Fruit fly (Drosophila melanogaster): ENCODE data around the gene twe.
A peak's percentile ranks its signal among the peaks of the same experiment; 100 is the strongest.

Gene twe

dm6 chr2L:16299466-16300311, 38.0 kb upstream of the twe start, which contains the start of the genes heix and CG17328 (continued):
- TF ChIP-seq achi (GFP tag; optimal IDR thresholded peaks at IDR 0.05) (peak; percentile 83), fd59A (GFP tag; optimal IDR thresholded peaks at IDR 0.05) (peak; percentile 44), CG34406 (GFP tag; optimal IDR thresholded peaks at IDR 0.05) (peak; percentile 66), OdsH (GFP tag; optimal IDR thresholded peaks at IDR 0.05) (peak; percentile 77), Gug (GFP tag; IDR thresholded peaks at IDR 0.05) (peak; percentile 51; the same call in 1 of the 2 replicates), CG6792 (GFP tag; optimal IDR thresholded peaks at IDR 0.05) (peak; percentile 56)

dm6 chr2L:16293703-16294233, 32.1 kb upstream of the twe start, which contains the start of gene Cyp303a1:
Cyp303a1 (plus strand) TSS chr2L:16294183.
- no peak for TF ChIP-seq spab (GFP tag; optimal IDR thresholded peaks at IDR 0.05)
- no peak for TF ChIP-seq CG6808 (GFP tag; optimal IDR thresholded peaks at IDR 0.05)
- no peak for TF ChIP-seq CG11294 (GFP tag; IDR thresholded peaks at IDR 0.05)
- TF ChIP-seq esn (GFP tag; optimal IDR thresholded peaks at IDR 0.05): no peak
- TF ChIP-seq Blimp-1 (GFP tag; optimal IDR thresholded peaks at IDR 0.05): no peak
- TF ChIP-seq Eip75B (GFP tag; optimal IDR thresholded peaks at IDR 0.05): no peak
- no peak for TF ChIP-seq CG6276 (GFP tag; optimal IDR thresholded peaks at IDR 0.05)
- no peak for TF ChIP-seq fd85E (GFP tag; optimal IDR thresholded peaks at IDR 0.05)
- no peak for TF ChIP-seq topi (GFP tag; optimal IDR thresholded peaks at IDR 0.05)
- no peak for TF ChIP-seq Hr4 (GFP tag; optimal IDR thresholded peaks at IDR 0.05)
- no peak for TF ChIP-seq CG8319 (GFP tag; optimal IDR thresholded peaks at IDR 0.05)
- no peak for TF ChIP-seq fd59A (GFP tag; optimal IDR thresholded peaks at IDR 0.05)
- no peak for TF ChIP-seq CG11902 (GFP tag; optimal IDR thresholded peaks at IDR 0.05)
- TF ChIP-seq CG9139 (GFP tag; optimal IDR thresholded peaks at IDR 0.05): no peak
- no peak for TF ChIP-seq Eip93F (GFP tag; optimal IDR thresholded peaks at IDR 0.05)
- no peak for TF ChIP-seq CG3919 (GFP tag; optimal IDR thresholded peaks at IDR 0.05)
- no peak for TF ChIP-seq Sox14 (GFP tag; optimal IDR thresholded peaks at IDR 0.05)

- TF ChIP-seq vri (GFP tag; optimal IDR thresholded peaks at IDR 0.05) (no peak), fd85E (GFP tag; optimal IDR thresholded peaks at IDR 0.05) (no peak), dac (GFP tag; optimal IDR thresholded peaks at IDR 0.05) (no peak), spab (GFP tag; optimal IDR thresholded peaks at IDR 0.05) (no peak), pdm3 (GFP tag; optimal IDR thresholded peaks at IDR 0.05) (no peak), CG6276 (GFP tag; optimal IDR thresholded peaks at IDR 0.05) (peak; percentile 27), Blimp-1 (GFP tag; optimal IDR thresholded peaks at IDR 0.05) (peak; percentile 90), CG10631 (GFP tag; optimal IDR thresholded peaks at IDR 0.05) (no peak), lz (GFP tag; optimal IDR thresholded peaks at IDR 0.05) (no peak), CG7368 (GFP tag; optimal IDR thresholded peaks at IDR 0.05) (no peak), eg (GFP tag; IDR thresholded peaks at IDR 0.05) (0 out of 3 replicates have a peak, but pooled peaks have one; percentile 24), Met (GFP tag; optimal IDR thresholded peaks at IDR 0.05) (no peak), CG6854 (GFP tag; optimal IDR thresholded peaks at IDR 0.05) (no peak), CG15336 (GFP tag; IDR thresholded peaks at IDR 0.05) (peak; percentile 47; the same call in 1 of the 2 replicates), fkh (GFP tag; optimal IDR thresholded peaks at IDR 0.05) (no peak), Sox14 (GFP tag; optimal IDR thresholded peaks at IDR 0.05) (no peak), CG1621 (tag; optimal IDR thresholded peaks at IDR 0.05) (no peak), Eip93F (GFP tag; optimal IDR thresholded peaks at IDR 0.05) (no peak), Eip75B (GFP tag; optimal IDR thresholded peaks at IDR 0.05) (no peak), acj6 (GFP tag; optimal IDR thresholded peaks at IDR 0.05) (no peak), CG8119 (GFP tag; IDR thresholded peaks at IDR 0.05) (peak; percentile 35; the same call in 1 of the 3 replicates), CG6163 (GFP tag; IDR thresholded peaks at IDR 0.05) (no peak), CG3919 (GFP tag; optimal IDR thresholded peaks at IDR 0.05) (no peak), CG11294 (GFP tag; IDR thresholded peaks at IDR 0.05) (no peak), CG16779 (tag; optimal IDR thresholded peaks at IDR 0.05) (no peak), CG6808 (GFP tag; optimal IDR thresholded peaks at IDR 0.05) (no peak), Lpt (GFP tag; optimal IDR thresholded peaks at IDR 0.05) (peak; percentile 31), Ets21C (GFP tag; optimal IDR thresholded peaks at IDR 0.05) (no peak), Ets96B (tag; optimal IDR thresholded peaks at IDR 0.05) (no peak), CG11902 (GFP tag; optimal IDR thresholded peaks at IDR 0.05) (no peak)
Observed at dm6 chr2L:16292975-16293501, 31.4 kb upstream of the twe start, which contains the start of gene CG13258. CG13258 (minus strand) TSS chr2L:16293025.

Data from whole organism, prepupa.